Worm (Caenorhabditis elegans) whole organism, L3 larva: ENCODE results near the gene F40A3.7.

Source experiments
- R02D3.7 ChIP-seq: fragments of 150-350 bp; optimal IDR thresholded peaks from 2 replicates; lab custom pipeline; 2014; ENCODE audit warnings: missing biosample characterization, missing genetic modification characterization
- ZK546.5 ChIP-seq: sonication (generic microtip); optimal IDR thresholded peaks from 2 replicates; lab custom pipeline; 2017; ENCODE audit warnings: missing biosample characterization, missing genetic modification characterization
- aly-2 ChIP-seq: fragments of 150-350 bp; optimal IDR thresholded peaks from 2 replicates; lab custom pipeline; 2014; ENCODE audit warnings: missing biosample characterization, missing genetic modification characterization
- ceh-16 ChIP-seq: sonication (generic microtip); optimal IDR thresholded peaks from 2 replicates; lab custom pipeline; 2017; ENCODE audit warnings: missing biosample characterization, missing genetic modification characterization
- ceh-82 ChIP-seq: fragments of 150-350 bp; optimal IDR thresholded peaks from 2 replicates; lab custom pipeline; 2014; ENCODE audit warnings: missing biosample characterization, missing genetic modification characterization
- ceh-9 ChIP-seq: sonication (generic microtip); optimal IDR thresholded peaks from 2 replicates; lab custom pipeline; 2018; ENCODE audit warnings: missing biosample characterization, missing genetic modification characterization
- daf-12 ChIP-seq: fragments of 150-350 bp; optimal IDR thresholded peaks from 2 replicates; lab custom pipeline; 2014; ENCODE audit warnings: missing biosample characterization, missing genetic modification reagents, missing genetic modification characterization
- egl-27 ChIP-seq: sonication (generic microtip); optimal IDR thresholded peaks from 4 replicates; lab custom pipeline; 2017; ENCODE audit warnings: missing biosample characterization, missing genetic modification reagents, missing genetic modification characterization
- egl-5 ChIP-seq: fragments of 150-350 bp; optimal IDR thresholded peaks from 2 replicates; lab custom pipeline; 2017; ENCODE audit warnings: missing biosample characterization, missing genetic modification reagents, missing genetic modification characterization, inconsistent platforms
- elt-1 ChIP-seq: fragments of 150-350 bp; optimal IDR thresholded peaks from 2 replicates; lab custom pipeline; 2014; ENCODE audit warnings: missing biosample characterization, missing genetic modification characterization
- elt-2 ChIP-seq: sonication (generic microtip); optimal IDR thresholded peaks from 2 replicates; lab custom pipeline; 2016; ENCODE audit warnings: missing genetic modification reagents, mild to moderate bottlenecking, missing genetic modification characterization, missing compliant biosample characterization
- elt-3 ChIP-seq, 3 experiments: fragments of 150-350 bp in 1 of 3; sonication (generic microtip) in 2 of 3; optimal IDR thresholded peaks; 2 replicates in 2 of 3; 4 replicates in 1 of 3; lab custom pipeline; 2014 to 2017; ENCODE audit warnings: missing biosample characterization in 3 of 3, missing genetic modification characterization in 3 of 3
- eor-1 ChIP-seq, 2 experiments: fragments of 150-350 bp; optimal IDR thresholded peaks; 2 replicates each; lab custom pipeline; 2014 to 2018; ENCODE audit warnings: missing biosample characterization in 2 of 2, missing genetic modification characterization in 2 of 2
- fkh-2 ChIP-seq: fragments of 150-350 bp; optimal IDR thresholded peaks from 2 replicates; lab custom pipeline; 2014; ENCODE audit warnings: missing biosample characterization, missing genetic modification reagents, missing genetic modification characterization
- fos-1 ChIP-seq: fragments of 150-350 bp; optimal IDR thresholded peaks from 2 replicates; lab custom pipeline; 2014; ENCODE audit warnings: missing biosample characterization, missing genetic modification characterization
- jun-1 ChIP-seq: fragments of 150-350 bp; optimal IDR thresholded peaks from 2 replicates; lab custom pipeline; 2014; ENCODE audit warnings: missing biosample characterization, missing genetic modification reagents, missing genetic modification characterization
- lin-15B ChIP-seq: fragments of 150-350 bp; optimal IDR thresholded peaks from 2 replicates; lab custom pipeline; 2014; ENCODE audit warnings: missing biosample characterization, missing genetic modification characterization
- mdl-1 ChIP-seq: fragments of 150-350 bp; optimal IDR thresholded peaks from 2 replicates; lab custom pipeline; 2014; ENCODE audit warnings: missing biosample characterization, missing genetic modification characterization
- nfya-1 ChIP-seq: sonication (generic microtip); optimal IDR thresholded peaks from 2 replicates; lab custom pipeline; 2017; ENCODE audit warnings: missing genetic modification characterization, mild to moderate bottlenecking, missing compliant biosample characterization, antibody characterized with exemption, moderate library complexity; ENCODE audit not compliant: insufficient read depth
- nhr-12 ChIP-seq: fragments of 150-350 bp; optimal IDR thresholded peaks from 2 replicates; lab custom pipeline; 2014; ENCODE audit warnings: missing biosample characterization, missing genetic modification characterization
- nhr-23 ChIP-seq: fragments of 150-350 bp; optimal IDR thresholded peaks from 2 replicates; lab custom pipeline; 2014; ENCODE audit warnings: missing biosample characterization, missing genetic modification reagents, missing genetic modification characterization
- nhr-237 ChIP-seq: fragments of 150-350 bp; optimal IDR thresholded peaks from 2 replicates; lab custom pipeline; 2014; ENCODE audit warnings: missing biosample characterization, missing genetic modification characterization
- nhr-25 ChIP-seq: sonication (generic microtip); optimal IDR thresholded peaks from 2 replicates; lab custom pipeline; 2017; ENCODE audit warnings: missing biosample characterization, missing genetic modification characterization
- nhr-28 ChIP-seq: fragments of 150-350 bp; optimal IDR thresholded peaks from 2 replicates; lab custom pipeline; 2014; ENCODE audit warnings: missing biosample characterization, missing genetic modification characterization
- nhr-67 ChIP-seq: fragments of 150-350 bp; optimal IDR thresholded peaks from 2 replicates; lab custom pipeline; 2014; ENCODE audit warnings: missing biosample characterization, missing genetic modification characterization
- nhr-76 ChIP-seq: fragments of 150-350 bp; sonication (generic microtip); optimal IDR thresholded peaks from 5 replicates; lab custom pipeline; 2014; ENCODE audit warnings: missing biosample characterization, missing genetic modification characterization
- nhr-77 ChIP-seq: fragments of 150-350 bp; optimal IDR thresholded peaks from 2 replicates; lab custom pipeline; 2014; ENCODE audit warnings: missing biosample characterization, missing genetic modification characterization
- pha-4 ChIP-seq: fragments of 150-350 bp; optimal IDR thresholded peaks from 2 replicates; lab custom pipeline; 2014; ENCODE audit warnings: missing biosample characterization, missing genetic modification reagents, missing genetic modification characterization
- pqm-1 ChIP-seq: fragments of 150-350 bp; optimal IDR thresholded peaks from 2 replicates; lab custom pipeline; 2017; ENCODE audit warnings: missing biosample characterization, missing genetic modification characterization, inconsistent platforms
- sea-2 ChIP-seq: fragments of 150-350 bp; sonication (generic microtip); optimal IDR thresholded peaks from 4 replicates; lab custom pipeline; 2014; ENCODE audit warnings: missing biosample characterization, missing genetic modification reagents, missing genetic modification characterization
- skn-1 ChIP-seq: fragments of 150-350 bp; optimal IDR thresholded peaks from 2 replicates; lab custom pipeline; 2014; ENCODE audit warnings: missing biosample characterization, missing genetic modification characterization
- snpc-4 ChIP-seq: fragments of 150-350 bp; optimal IDR thresholded peaks from 2 replicates; lab custom pipeline; 2014; ENCODE audit warnings: missing biosample characterization, missing genetic modification characterization
- unc-62 ChIP-seq: fragments of 150-350 bp; sonication (generic microtip); optimal IDR thresholded peaks from 4 replicates; lab custom pipeline; 2014; ENCODE audit warnings: missing biosample characterization, missing genetic modification reagents, missing genetic modification characterization
- zag-1 ChIP-seq: fragments of 150-350 bp; optimal IDR thresholded peaks from 2 replicates; lab custom pipeline; 2014; ENCODE audit warnings: missing biosample characterization, missing genetic modification characterization
- ztf-11 ChIP-seq: fragments of 150-350 bp; optimal IDR thresholded peaks from 2 replicates; lab custom pipeline; 2014; ENCODE audit warnings: missing biosample characterization, missing genetic modification characterization
- ztf-4 ChIP-seq: fragments of 150-350 bp; optimal IDR thresholded peaks from 2 replicates; lab custom pipeline; 2014; ENCODE audit warnings: missing biosample characterization, missing genetic modification characterization

The F40A3.7 gene

ce11 chrV:7899761-7900160 is at the start of gene F40A3.7:
Gene F40A3.7, minus strand, starts transcription at chrV:7899861.
- no peak for TF ChIP-seq nhr-76 (tag; lab: Kevin White, UChicago)
- no peak for TF ChIP-seq fkh-2 (tag; lab: Kevin White, UChicago)
- no peak for TF ChIP-seq ceh-16 (tag; lab: Kevin White, UChicago)
- no peak for TF ChIP-seq skn-1
- TF ChIP-seq pha-4 (tag; lab: Kevin White, UChicago), result no peak
- no peak for TF ChIP-seq fos-1
- TF ChIP-seq nhr-23, result no peak
- TF ChIP-seq nhr-77 (tag; lab: Kevin White, UChicago), result no peak
- TF ChIP-seq nfya-1 (tag; lab: Kevin White, UChicago), result no peak
- TF ChIP-seq, all 47 proteins: peak for 0

DNA sequence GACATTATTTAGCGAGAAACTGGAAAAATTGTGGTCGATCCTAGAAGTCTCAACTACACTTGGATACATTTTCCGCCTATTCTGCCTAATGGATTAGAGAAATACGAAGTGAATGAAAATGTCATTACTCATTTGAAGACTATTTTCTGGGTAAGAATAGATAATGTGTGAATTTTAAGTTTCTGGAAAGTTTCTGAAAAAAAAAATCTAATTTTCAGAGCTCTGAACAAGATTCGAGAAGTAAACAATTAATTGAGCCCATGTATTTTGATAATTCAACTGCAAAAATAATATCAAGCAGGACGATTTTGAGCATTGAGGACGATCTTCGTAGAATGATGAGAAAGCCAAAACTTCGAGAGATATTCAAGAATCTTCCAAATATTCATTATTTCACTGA is 46.6 kb upstream of the F40A3.7 start:
- TF ChIP-seq ztf-4 (tag; lab: Kevin White, UChicago) (no peak), eor-1 (tag; optimal IDR thresholded peaks at IDR 0.05; lab: Kevin White, UChicago) (no peak), egl-5 (tag; lab: Kevin White, UChicago) (no peak), zag-1 (tag; lab: Kevin White, UChicago) (no peak), pqm-1 (no peak), ZK546.5 (tag; lab: Kevin White, UChicago) (no peak), ceh-82 (tag; lab: Kevin White, UChicago) (no peak), nfya-1 (tag; lab: Kevin White, UChicago) (no peak), daf-12 (tag; lab: Kevin White, UChicago) (no peak), nhr-67 (tag; lab: Kevin White, UChicago) (no peak)

- TF ChIP-seq nhr-28 (tag; lab: Kevin White, UChicago) (no peak), aly-2 (tag; lab: Kevin White, UChicago) (no peak), elt-2 (tag; lab: Kevin White, UChicago) (no peak)
Observed at ce11 chrV:7943568-7943967, 43.9 kb upstream of the F40A3.7 start, which contains the start of gene Y97E10B.1. Gene Y97E10B.1, plus strand, starts transcription at chrV:7943868.

ce11 chrV:7940299-7940698 is 40.6 kb upstream of the F40A3.7 start, which contains the start of gene srt-53:
Gene srt-53, minus strand, starts transcription at chrV:7940399.
- TF ChIP-seq nhr-25 (tag; lab: Kevin White, UChicago), result no peak
- no peak for TF ChIP-seq egl-27 (tag; lab: Kevin White, UChicago)
- TF ChIP-seq ceh-9 (tag; lab: Kevin White, UChicago), result no peak
- no peak for TF ChIP-seq zag-1 (tag; lab: Kevin White, UChicago)
- TF ChIP-seq fos-1, result no peak
- TF ChIP-seq elt-3 (tag; optimal IDR thresholded peaks at IDR 0.05; lab: Kevin White, UChicago), result no peak
- no peak for TF ChIP-seq sea-2 (GFP tag; lab: Kevin White, UChicago)
- TF ChIP-seq nhr-237 (tag; lab: Kevin White, UChicago), result no peak
- no peak for TF ChIP-seq unc-62 (GFP tag; lab: Kevin White, UChicago)
- no peak for TF ChIP-seq ztf-11
- no peak for TF ChIP-seq nhr-77 (tag; lab: Kevin White, UChicago)
- no peak for TF ChIP-seq nhr-76 (tag; lab: Kevin White, UChicago)
- TF ChIP-seq lin-15B, result no peak
- TF ChIP-seq elt-2 (tag; lab: Kevin White, UChicago), result no peak
- TF ChIP-seq egl-5 (tag; lab: Kevin White, UChicago), result no peak
- no peak for TF ChIP-seq eor-1 (tag; optimal IDR thresholded peaks at IDR 0.05; lab: Kevin White, UChicago)
- no peak for TF ChIP-seq ceh-16 (tag; lab: Kevin White, UChicago)
- TF ChIP-seq elt-1 (tag; lab: Kevin White, UChicago), result no peak
- TF ChIP-seq nhr-23, result no peak

- TF ChIP-seq jun-1 (tag; lab: Kevin White, UChicago) (no peak), nhr-76 (tag; lab: Kevin White, UChicago) (no peak), R02D3.7 (tag; lab: Kevin White, UChicago) (no peak), pha-4 (tag; lab: Kevin White, UChicago) (no peak), nhr-12 (tag; lab: Kevin White, UChicago) (no peak), snpc-4 (tag; lab: Kevin White, UChicago) (no peak), ztf-4 (tag; lab: Kevin White, UChicago) (no peak), mdl-1 (tag; lab: Kevin White, UChicago) (no peak)
Observed at ce11 chrV:7937152-7937551, 37.5 kb upstream of the F40A3.7 start, which contains the start of gene srsx-3. Gene srsx-3, minus strand, starts transcription at chrV:7937252.
